Fruit fly (Drosophila melanogaster) S2 (cell line): ENCODE measurements around the gene Tet.

Experiments used
- CG8478 ChIP-seq: fragments of >200 bp; optimal IDR thresholded peaks from 2 replicates; lab custom pipeline; 2018
- CTCF ChIP-seq, 2 experiments: fragments of >200 bp; optimal IDR thresholded peaks; 2 replicates each; lab custom pipeline; 2018

Tet gene

dm6 chr3L:2852763-2853334 lies 26.1 kb downstream of the Tet start:
- TF ChIP-seq CG8478 = no peak
- no peak for TF ChIP-seq CTCF (optimal IDR thresholded peaks at IDR 0.05; lab: Kevin White, UChicago)

dm6 chr3L:2851771-2852170 lies 27.2 kb downstream of the Tet start:
- TF ChIP-seq CG8478 (no peak), CTCF (optimal IDR thresholded peaks at IDR 0.05; lab: Kevin White, UChicago) (peak; percentile 97 to 100)

- TF ChIP-seq CTCF (optimal IDR thresholded peaks at IDR 0.05; lab: Kevin White, UChicago) (no peak), CG8478 (no peak)
Observed at dm6 chr3L:2850966-2851365, 28.0 kb downstream of the Tet start.

dm6 chr3L:2848940-2849339 lies 30.0 kb downstream of the Tet start:
- TF ChIP-seq CTCF (optimal IDR thresholded peaks at IDR 0.05; lab: Kevin White, UChicago) (no peak), CG8478 (no peak)

dm6 chr3L:2848269-2848668 lies 30.7 kb downstream of the Tet start:
- TF ChIP-seq CTCF (optimal IDR thresholded peaks at IDR 0.05; lab: Kevin White, UChicago) (no peak), CG8478 (no peak)

dm6 chr3L:2847257-2847656 lies 31.7 kb downstream of the Tet start:
- TF ChIP-seq CG8478 (no peak), CTCF (optimal IDR thresholded peaks at IDR 0.05; lab: Kevin White, UChicago) (no peak)

dm6 chr3L:2845630-2846029 lies 33.3 kb downstream of the Tet start:
- no peak for TF ChIP-seq CG8478
- no peak for TF ChIP-seq CTCF (optimal IDR thresholded peaks at IDR 0.05; lab: Kevin White, UChicago)

- no peak for TF ChIP-seq CG8478
- TF ChIP-seq CTCF (optimal IDR thresholded peaks at IDR 0.05; lab: Kevin White, UChicago) = no peak
Observed at dm6 chr3L:2844913-2845610, 33.9 kb downstream of the Tet start.

dm6 chr3L:2844468-2844867 lies 34.5 kb downstream of the Tet start:
- TF ChIP-seq CTCF (optimal IDR thresholded peaks at IDR 0.05; lab: Kevin White, UChicago) = no peak
- TF ChIP-seq CG8478 = no peak

dm6 chr3L:2838191-2838803 lies 40.7 kb downstream of the Tet start:
- TF ChIP-seq CG8478 (no peak), CTCF (optimal IDR thresholded peaks at IDR 0.05; lab: Kevin White, UChicago) (no peak)

dm6 chr3L:2837417-2837816 lies 41.5 kb downstream of the Tet start:
- TF ChIP-seq CG8478 (no peak), CTCF (optimal IDR thresholded peaks at IDR 0.05; lab: Kevin White, UChicago) (no peak)

dm6 chr3L:2835744-2836143 lies 43.2 kb downstream of the Tet start:
- TF ChIP-seq CG8478 (no peak), CTCF (optimal IDR thresholded peaks at IDR 0.05; lab: Kevin White, UChicago) (no peak)

- TF ChIP-seq CG8478 (no peak), CTCF (optimal IDR thresholded peaks at IDR 0.05; lab: Kevin White, UChicago) (no peak)
Observed at dm6 chr3L:2834980-2835379, 44.0 kb downstream of the Tet start.

- TF ChIP-seq CG8478 = no peak
- TF ChIP-seq CTCF (optimal IDR thresholded peaks at IDR 0.05; lab: Kevin White, UChicago) = no peak
Observed at dm6 chr3L:2833652-2834051, 45.3 kb downstream of the Tet start.

dm6 chr3L:2832268-2832667 lies 46.7 kb downstream of the Tet start:
- TF ChIP-seq CG8478 (no peak), CTCF (optimal IDR thresholded peaks at IDR 0.05; lab: Kevin White, UChicago) (no peak)

dm6 chr3L:2831729-2832128 lies 47.2 kb downstream of the Tet start:
- TF ChIP-seq CG8478 (no peak), CTCF (optimal IDR thresholded peaks at IDR 0.05; lab: Kevin White, UChicago) (no peak)

dm6 chr3L:2831157-2831556 lies 47.8 kb downstream of the Tet start:
- TF ChIP-seq CTCF (optimal IDR thresholded peaks at IDR 0.05; lab: Kevin White, UChicago) = no peak
- TF ChIP-seq CG8478 = no peak
